Fruit fly (Drosophila melanogaster): Measurements from ENCODE around the gene VAChT.

VAChT gene

DNA sequence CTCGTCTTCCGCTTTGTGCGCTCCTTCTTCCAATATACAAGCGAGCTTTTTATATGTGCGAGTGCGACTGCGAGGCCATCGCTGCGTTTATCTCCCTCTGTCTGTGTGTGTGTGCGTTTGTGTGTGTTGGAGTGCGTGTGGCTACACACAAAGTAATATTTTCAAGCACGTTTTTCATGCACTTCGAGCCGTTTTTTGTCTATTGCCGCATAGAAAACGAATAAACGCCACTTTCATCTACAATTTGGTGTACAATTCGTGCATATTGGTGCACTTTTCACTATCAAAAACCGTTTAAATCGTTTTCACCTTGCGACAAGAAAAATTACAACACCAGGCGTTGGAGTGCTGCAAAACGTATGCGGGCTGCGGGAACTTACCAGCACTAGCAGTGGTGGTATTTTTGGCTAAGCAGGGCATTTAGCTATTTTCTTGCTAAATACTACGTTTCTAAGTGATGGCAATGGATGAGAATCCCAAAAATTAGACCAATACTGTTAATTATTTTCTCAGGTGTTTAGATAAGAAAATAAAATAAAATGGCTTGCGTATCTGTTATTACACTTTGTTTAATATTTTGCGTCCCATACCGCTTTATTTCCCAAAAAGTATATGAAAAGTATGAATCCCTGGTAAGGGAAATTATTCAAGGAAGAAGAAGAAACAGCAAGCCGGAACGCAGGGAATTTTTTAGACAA is 46.2 kb upstream of the VAChT start, which contains the start of the genes CG31224 and CstF64 (continued):
- TF ChIP-seq D (optimal IDR thresholded peaks at IDR 0.05) (no peak), D (GFP tag; optimal IDR thresholded peaks at IDR 0.05) (peak; percentile 67), Doc3 (GFP tag; IDR thresholded peaks at IDR 0.05; ENCODE audit: partially characterized antibody) (no peak), CG7745 (tag; optimal IDR thresholded peaks at IDR 0.05) (no peak), Adf1 (GFP tag; IDR thresholded peaks at IDR 0.05) (no peak), NfI (GFP tag; optimal IDR thresholded peaks at IDR 0.05) (peak; percentile 86), CG10147 (GFP tag; optimal IDR thresholded peaks at IDR 0.05) (peak; percentile 60), Hr39 (optimal IDR thresholded peaks at IDR 0.05) (no peak), CG1647 (GFP tag; optimal IDR thresholded peaks at IDR 0.05) (peak; percentile 86), sqz (GFP tag; optimal IDR thresholded peaks at IDR 0.05) (no peak), CG33557 (GFP tag; optimal IDR thresholded peaks at IDR 0.05) (peak; percentile 68), HmgD (GFP tag; optimal IDR thresholded peaks at IDR 0.05) (peak; percentile 86), lilli (GFP tag; optimal IDR thresholded peaks at IDR 0.05) (peak; percentile 92), pb (GFP tag; optimal IDR thresholded peaks at IDR 0.05) (peak; percentile 82), amos (GFP tag; IDR thresholded peaks at IDR 0.05; ENCODE audit: partially characterized antibody) (peak; percentile 35; the same call in 1 of the 2 replicates), slou (GFP tag; optimal IDR thresholded peaks at IDR 0.05) (peak; percentile 67), wdn (GFP tag; IDR thresholded peaks at IDR 0.05) (peak; percentile 72), crp (GFP tag; optimal IDR thresholded peaks at IDR 0.05) (peak in 1 of 2 experiments; percentile 63), CG12071 (GFP tag; optimal IDR thresholded peaks at IDR 0.05) (no peak), CG12391 (tag; optimal IDR thresholded peaks at IDR 0.05) (peak; percentile 88)

- TF ChIP-seq HLH3B (GFP tag; IDR thresholded peaks at IDR 0.05) = no peak
- no peak for TF ChIP-seq CG3838 (GFP tag; optimal IDR thresholded peaks at IDR 0.05)
- peak in 1 of 2 experiments; percentile 54 for TF ChIP-seq crp (GFP tag; optimal IDR thresholded peaks at IDR 0.05)
- TF ChIP-seq Fer2 (tag; optimal IDR thresholded peaks at IDR 0.05) = no peak
- no peak for TF ChIP-seq vnd (GFP tag; IDR thresholded peaks at IDR 0.05; ENCODE audit: partially characterized antibody)
- TF ChIP-seq CG11696 (GFP tag; IDR thresholded peaks at IDR 0.05) = no peak
- 0 out of 2 replicates have a peak, but pooled peaks have one; percentile 16 for TF ChIP-seq CG6689 (GFP tag; IDR thresholded peaks at IDR 0.05)
- TF ChIP-seq Rx (GFP tag; IDR thresholded peaks at IDR 0.05) = no peak
- peak; percentile 50 for TF ChIP-seq CG16813 (GFP tag; IDR thresholded peaks at IDR 0.05; ENCODE audit: partially characterized antibody)
- no peak for TF ChIP-seq Bteb2 (GFP tag; optimal IDR thresholded peaks at IDR 0.05)
- TF ChIP-seq Scr (GFP tag; IDR thresholded peaks at IDR 0.05; ENCODE audit: partially characterized antibody) = peak; percentile 60
- TF ChIP-seq sob (GFP tag; IDR thresholded peaks at IDR 0.05) = no peak
- no peak for TF ChIP-seq CG4854 (GFP tag; optimal IDR thresholded peaks at IDR 0.05)
- peak; percentile 77 for TF ChIP-seq YL-1 (GFP tag; optimal IDR thresholded peaks at IDR 0.05)
- TF ChIP-seq CG10321 (GFP tag; IDR thresholded peaks at IDR 0.05) = no peak
- TF ChIP-seq CG5953 (GFP tag; IDR thresholded peaks at IDR 0.05) = no peak
- TF ChIP-seq Lpt (GFP tag; optimal IDR thresholded peaks at IDR 0.05) = no peak
- peak; percentile 44 for TF ChIP-seq NC2β (GFP tag; optimal IDR thresholded peaks at IDR 0.05)
- TF ChIP-seq croc (GFP tag; conservative IDR thresholded peaks at IDR 0.05) = no peak
- no peak for TF ChIP-seq rib (GFP tag; IDR thresholded peaks at IDR 0.05)
- TF ChIP-seq CG12391 (tag; optimal IDR thresholded peaks at IDR 0.05) = peak; percentile 49
- no peak for TF ChIP-seq CG10959 (GFP tag; IDR thresholded peaks at IDR 0.05)
- TF ChIP-seq gro (GFP tag; optimal IDR thresholded peaks at IDR 0.05) = no peak
- TF ChIP-seq abd-A (tag; optimal IDR thresholded peaks at IDR 0.05) = no peak
- TF ChIP-seq Myb (GFP tag; optimal IDR thresholded peaks at IDR 0.05) = peak; percentile 19
- TF ChIP-seq NK7.1 (GFP tag; optimal IDR thresholded peaks at IDR 0.05) = no peak
- TF ChIP-seq Trl (optimal IDR thresholded peaks at IDR 0.05) = no peak
- TF ChIP-seq Trl (GFP tag; optimal IDR thresholded peaks at IDR 0.05) = no peak
- TF ChIP-seq so (GFP tag; IDR thresholded peaks at IDR 0.05) = no peak
- TF ChIP-seq inv (GFP tag; IDR thresholded peaks at IDR 0.05; ENCODE audit: partially characterized antibody) = peak; percentile 42; the same call in 1 of the 2 replicates
- no peak for TF ChIP-seq CG8281 (tag; optimal IDR thresholded peaks at IDR 0.05)
- no peak for TF ChIP-seq insv (GFP tag; optimal IDR thresholded peaks at IDR 0.05)
- TF ChIP-seq CG31365 (tag; optimal IDR thresholded peaks at IDR 0.05) = no peak
Measured at dm6 chr3R:18663525-18663924, 41.8 kb upstream of the VAChT start, which contains the start of the genes Cpsf73 and Gos28. Cpsf73 (minus strand) TSS chr3R:18663552. Gos28 (plus strand) TSS chr3R:18663738.

Measured in whole organism, embryonic.